Worm (Caenorhabditis elegans) whole organism, L4 larva: ENCODE data around the gene C48B4.12.

Experiments
- F37D6.2 ChIP-seq: sonication (generic microtip); optimal IDR thresholded peaks from 2 replicates; lab custom pipeline; 2016; ENCODE audit warnings: mild to moderate bottlenecking, missing genetic modification characterization, missing compliant biosample characterization
- F44E2.7 ChIP-seq: fragments of 200-800 bp; sonication (Bioruptor generic); IDR thresholded peaks from 2 replicates; pipeline ENCODE4 v2.1.2; 2022; ENCODE audit warnings: missing genetic modification characterization, missing compliant biosample characterization
- Y105C5A.15 ChIP-seq: fragments of 200-800 bp; sonication (Bioruptor generic); IDR thresholded peaks from 2 replicates; pipeline ENCODE4 v1.3.6; 2022; ENCODE audit warnings: missing genetic modification characterization, missing compliant biosample characterization
- ZK546.5 ChIP-seq, 2 experiments: sonication (generic microtip); optimal IDR thresholded peaks; 2 replicates each; lab custom pipeline; 2017; ENCODE audit warnings: missing biosample characterization in 2 of 2, missing genetic modification characterization in 2 of 2
- aly-2 ChIP-seq: sonication (generic microtip); optimal IDR thresholded peaks from 2 replicates; lab custom pipeline; 2018; ENCODE audit warnings: missing biosample characterization, missing genetic modification characterization
- arid-1 ChIP-seq: fragments of 200-800 bp; sonication (Bioruptor generic); conservative IDR thresholded peaks from 2 replicates; pipeline ENCODE4 v1.3.6; 2022; ENCODE audit warnings: missing genetic modification reagents, missing genetic modification characterization, missing compliant biosample characterization
- ceh-20 ChIP-seq: fragments of 200-800 bp; sonication (Bioruptor generic); IDR thresholded peaks from 2 replicates; pipeline ENCODE4 v1.3.6; 2022; ENCODE audit warnings: missing genetic modification reagents, missing genetic modification characterization, missing compliant biosample characterization
- ceh-62 ChIP-seq: sonication (generic microtip); optimal IDR thresholded peaks from 2 replicates; lab custom pipeline; 2017; ENCODE audit warnings: missing biosample characterization, missing genetic modification characterization
- ceh-82 ChIP-seq: sonication (generic microtip); optimal IDR thresholded peaks from 2 replicates; lab custom pipeline; 2017; ENCODE audit warnings: missing biosample characterization, missing genetic modification characterization
- ces-1 ChIP-seq: fragments of 150-350 bp; sonication (generic microtip); optimal IDR thresholded peaks from 4 replicates; lab custom pipeline; 2014; ENCODE audit warnings: missing biosample characterization, missing genetic modification reagents, missing genetic modification characterization
- daf-12 ChIP-seq: fragments of 150-350 bp; optimal IDR thresholded peaks from 2 replicates; lab custom pipeline; 2014; ENCODE audit warnings: missing biosample characterization, missing genetic modification reagents, missing genetic modification characterization
- daf-16 ChIP-seq, 3 experiments: sonication (generic microtip); optimal IDR thresholded peaks; 2 replicates each; lab custom pipeline; 2016 to 2017; ENCODE audit warnings: missing genetic modification characterization in 3 of 3, missing genetic modification reagents in 3 of 3, mild to moderate bottlenecking in 2 of 3, missing compliant biosample characterization in 2 of 3, missing biosample characterization in 1 of 3, moderate library complexity in 1 of 3
- daf-8 ChIP-seq: fragments of 200-800 bp; sonication (Bioruptor generic); IDR thresholded peaks from 2 replicates; pipeline ENCODE4 v1.3.6; 2022; ENCODE audit warnings: missing genetic modification characterization, missing compliant biosample characterization
- dmd-6 ChIP-seq: fragments of 200-800 bp; sonication (Bioruptor generic); IDR thresholded peaks from 2 replicates; pipeline ENCODE4 v1.3.6; 2022; ENCODE audit warnings: missing genetic modification reagents, missing genetic modification characterization, missing compliant biosample characterization
- dpl-1 ChIP-seq: fragments of 150-350 bp; optimal IDR thresholded peaks from 2 replicates; lab custom pipeline; 2014; ENCODE audit warnings: missing biosample characterization, missing genetic modification reagents, missing genetic modification characterization
- dve-1 ChIP-seq: sonication (generic microtip); optimal IDR thresholded peaks from 2 replicates; lab custom pipeline; 2017; ENCODE audit warnings: antibody characterized with exemption, mild to moderate bottlenecking, missing genetic modification characterization, missing compliant biosample characterization; ENCODE audit not compliant: insufficient read depth
- egl-27 ChIP-seq: sonication (generic microtip); optimal IDR thresholded peaks from 3 replicates; lab custom pipeline; 2017; ENCODE audit warnings: missing biosample characterization, missing genetic modification reagents, missing genetic modification characterization
- fkh-10 ChIP-seq: fragments of 150-350 bp; optimal IDR thresholded peaks from 2 replicates; lab custom pipeline; 2014; ENCODE audit warnings: missing biosample characterization, missing genetic modification reagents, missing genetic modification characterization
- hlh-11 ChIP-seq: fragments of 200-800 bp; sonication (Bioruptor generic); optimal IDR thresholded peaks from 2 replicates; lab custom pipeline; 2018; ENCODE audit warnings: mild to moderate bottlenecking, missing genetic modification characterization, missing compliant biosample characterization
- jun-1 ChIP-seq: fragments of 150-350 bp; optimal IDR thresholded peaks from 2 replicates; lab custom pipeline; 2014; ENCODE audit warnings: missing biosample characterization, missing genetic modification reagents, missing genetic modification characterization
- lin-1 ChIP-seq: fragments of 200-800 bp; sonication (Bioruptor generic); IDR thresholded peaks from 2 replicates; pipeline ENCODE4 v1.3.6; 2022; ENCODE audit warnings: missing genetic modification reagents, missing genetic modification characterization, missing compliant biosample characterization
- lin-13 ChIP-seq: fragments of 150-350 bp; optimal IDR thresholded peaks from 2 replicates; lab custom pipeline; 2014; ENCODE audit warnings: missing biosample characterization, missing genetic modification reagents, missing genetic modification characterization
- lsy-2 ChIP-seq, 2 experiments: fragments of 150-350 bp in 1 of 2; sonication (generic microtip) in 1 of 2; optimal IDR thresholded peaks; 2 replicates each; lab custom pipeline; 2014 to 2017; ENCODE audit warnings: missing biosample characterization in 2 of 2, missing genetic modification characterization in 2 of 2
- madf-5 ChIP-seq, 2 experiments: fragments of 200-800 bp; sonication (Bioruptor generic); IDR thresholded peaks; 2 replicates each; pipeline ENCODE4 v1.3.6; 2022; ENCODE audit warnings: missing compliant biosample characterization in 2 of 2, missing genetic modification characterization in 2 of 2
- mdl-1 ChIP-seq, 2 experiments: fragments of 150-350 bp in 1 of 2; sonication (generic microtip) in 1 of 2; optimal IDR thresholded peaks; 2 replicates each; lab custom pipeline; 2014 to 2017; ENCODE audit warnings: missing biosample characterization in 2 of 2, missing genetic modification characterization in 2 of 2
- mdt-29 ChIP-seq: fragments of 200-800 bp; sonication (Bioruptor generic); IDR thresholded peaks from 2 replicates; pipeline ENCODE4 v1.3.6; 2022; ENCODE audit warnings: missing genetic modification reagents, missing genetic modification characterization, missing compliant biosample characterization
- mxl-3 ChIP-seq: fragments of 200-800 bp; sonication (Bioruptor generic); optimal IDR thresholded peaks from 2 replicates; lab custom pipeline; 2018; ENCODE audit warnings: mild to moderate bottlenecking, missing genetic modification characterization, missing compliant biosample characterization
- nhr-28 ChIP-seq: fragments of 150-350 bp; optimal IDR thresholded peaks from 2 replicates; lab custom pipeline; 2014; ENCODE audit warnings: missing biosample characterization, missing genetic modification characterization
- nhr-48 ChIP-seq: sonication (generic microtip); optimal IDR thresholded peaks from 2 replicates; lab custom pipeline; 2016; ENCODE audit warnings: mild to moderate bottlenecking, missing genetic modification characterization, missing compliant biosample characterization
- nhr-77 ChIP-seq: fragments of 150-350 bp; optimal IDR thresholded peaks from 2 replicates; lab custom pipeline; 2014; ENCODE audit warnings: missing biosample characterization, missing genetic modification characterization
- pha-4 ChIP-seq, 2 experiments: fragments of 150-350 bp in 1 of 2; fragments of 200-800 bp in 1 of 2; sonication (Bioruptor generic) in 1 of 2; IDR thresholded peaks in 1 of 2; optimal IDR thresholded peaks in 1 of 2; 2 replicates each; pipeline versions ENCODE4 v1.3.6 to Lab custom; 2014 to 2022; ENCODE audit warnings: missing genetic modification characterization in 2 of 2, missing genetic modification reagents in 2 of 2, missing biosample characterization in 1 of 2, missing compliant biosample characterization in 1 of 2
- php-3 ChIP-seq: fragments of 200-800 bp; sonication (Bioruptor generic); IDR thresholded peaks from 2 replicates; pipeline ENCODE4 v1.3.6; 2022; ENCODE audit warnings: missing genetic modification reagents, missing genetic modification characterization, missing compliant biosample characterization
- pqm-1 ChIP-seq: sonication (generic microtip); optimal IDR thresholded peaks from 2 replicates; lab custom pipeline; 2017; ENCODE audit warnings: missing biosample characterization, missing genetic modification characterization
- rbr-2 ChIP-seq: sonication (generic microtip); optimal IDR thresholded peaks from 2 replicates; lab custom pipeline; 2016; ENCODE audit warnings: missing genotype, missing genetic modification characterization, missing compliant biosample characterization
- saeg-2 ChIP-seq: fragments of 200-800 bp; sonication (Bioruptor generic); IDR thresholded peaks from 2 replicates; pipeline ENCODE4 v1.3.6; 2022; ENCODE audit warnings: missing genetic modification reagents, missing genetic modification characterization, missing compliant biosample characterization
- spr-3 ChIP-seq: fragments of 200-800 bp; sonication (Bioruptor generic); optimal IDR thresholded peaks from 2 replicates; lab custom pipeline; 2018; ENCODE audit warnings: mild to moderate bottlenecking, missing genetic modification characterization, missing compliant biosample characterization
- tag-97 ChIP-seq: fragments of 200-800 bp; sonication (Bioruptor generic); IDR thresholded peaks from 2 replicates; pipeline ENCODE4 v1.3.6; 2022; ENCODE audit warnings: missing genetic modification characterization, missing compliant biosample characterization
- tra-1 ChIP-seq: fragments of 200-800 bp; sonication (Bioruptor generic); IDR thresholded peaks from 2 replicates; pipeline ENCODE4 v1.3.6; 2022; ENCODE audit warnings: missing genetic modification reagents, missing genetic modification characterization, missing compliant biosample characterization
- unc-62 ChIP-seq, 3 experiments: fragments of 150-350 bp in 1 of 3; sonication (generic microtip); optimal IDR thresholded peaks in 2 of 3; peaks in 1 of 3; 1 replicate in 1 of 3; 2 replicates in 2 of 3; lab custom pipeline; 2014 to 2017; ENCODE audit warnings: missing biosample characterization in 3 of 3, missing genetic modification characterization in 3 of 3, missing genetic modification reagents in 3 of 3, missing genotype in 1 of 3
- zag-1 ChIP-seq: fragments of 150-350 bp; optimal IDR thresholded peaks from 2 replicates; lab custom pipeline; 2014; ENCODE audit warnings: missing biosample characterization, missing genetic modification characterization
- zip-2 ChIP-seq: fragments of 150-350 bp; optimal IDR thresholded peaks from 2 replicates; lab custom pipeline; 2014; ENCODE audit warnings: missing biosample characterization, missing genetic modification characterization
- ztf-11 ChIP-seq: fragments of 150-350 bp; optimal IDR thresholded peaks from 2 replicates; lab custom pipeline; 2014; ENCODE audit warnings: missing biosample characterization, missing genetic modification characterization
- ztf-7 ChIP-seq: fragments of 150-350 bp; optimal IDR thresholded peaks from 2 replicates; lab custom pipeline; 2014; ENCODE audit warnings: missing biosample characterization, missing genetic modification characterization

The C48B4.12 gene

ce11 chrIII:9582240-9582639 lies 14.9 kb upstream of the C48B4.12 start, which contains the start of gene C48B4.3 (continued):
- TF ChIP-seq daf-8 (GFP tag; lab: Robert Waterston, UW) (no peak), tag-97 (GFP tag; lab: Robert Waterston, UW) (no peak), F44E2.7 (GFP tag; lab: Robert Waterston, UW) (no peak), php-3 (peak; percentile 74)
- TF ChIP-seq, all 104 proteins: peak for 7

- no peak for TF ChIP-seq mxl-3 (GFP tag; lab: Kevin White, UChicago)
- no peak for TF ChIP-seq jun-1 (tag; lab: Kevin White, UChicago)
- TF ChIP-seq dpl-1 (GFP tag; lab: Kevin White, UChicago): no peak
- no peak for TF ChIP-seq mdl-1 (tag; optimal IDR thresholded peaks at IDR 0.05; lab: Kevin White, UChicago)
- no peak for TF ChIP-seq rbr-2 (tag; lab: Kevin White, UChicago)
- no peak for TF ChIP-seq daf-12 (tag; lab: Kevin White, UChicago)
- TF ChIP-seq nhr-48 (tag; lab: Kevin White, UChicago): no peak
- no peak for TF ChIP-seq ztf-11 (tag; lab: Kevin White, UChicago)
- TF ChIP-seq, all 104 proteins: peak for 0
Observed at ce11 chrIII:9583224-9583623, 13.9 kb upstream of the C48B4.12 start.

ce11 chrIII:9585314-9585713 lies 11.8 kb upstream of the C48B4.12 start:
- peak; percentile 46 for TF ChIP-seq ces-1 (GFP tag; lab: Kevin White, UChicago)
- no peak for TF ChIP-seq ceh-62 (tag; lab: Kevin White, UChicago)
- peak; percentile 16 for TF ChIP-seq fkh-10
- TF ChIP-seq mdt-29 (GFP tag; lab: Robert Waterston, UW): no peak
- TF ChIP-seq lsy-2 (tag; optimal IDR thresholded peaks at IDR 0.05; lab: Kevin White, UChicago): peak in 1 of 2 experiments; percentile 21

- peak in 1 of 2 experiments; percentile 61 for TF ChIP-seq mdl-1 (tag; optimal IDR thresholded peaks at IDR 0.05; lab: Kevin White, UChicago)
- TF ChIP-seq lin-1: peak; percentile 83; the same call in 1 of the 2 replicates
- peak; percentile 79 for TF ChIP-seq nhr-28
- no peak for TF ChIP-seq dpl-1 (GFP tag; lab: Kevin White, UChicago)
- TF ChIP-seq pqm-1 (tag; lab: Kevin White, UChicago): peak; percentile 71
- no peak for TF ChIP-seq madf-5 (GFP tag; IDR thresholded peaks at IDR 0.05; lab: Robert Waterston, UW)
- TF ChIP-seq dve-1 (tag; lab: Kevin White, UChicago): peak; percentile 34
- TF ChIP-seq daf-16 (GFP tag; optimal IDR thresholded peaks at IDR 0.05; lab: Kevin White, UChicago): no peak
- TF ChIP-seq daf-16 (tag; optimal IDR thresholded peaks at IDR 0.05; lab: Kevin White, UChicago): peak; percentile 46
- peak; percentile 66 for TF ChIP-seq hlh-11
- no peak for TF ChIP-seq ZK546.5 (tag; optimal IDR thresholded peaks at IDR 0.05; lab: Kevin White, UChicago)
- TF ChIP-seq F37D6.2: no peak
- TF ChIP-seq dmd-6 (GFP tag; lab: Robert Waterston, UW): peak; percentile 90
- TF ChIP-seq aly-2 (tag; lab: Kevin White, UChicago): no peak
- TF ChIP-seq jun-1 (tag; lab: Kevin White, UChicago): no peak
- TF ChIP-seq tra-1 (GFP tag; lab: Robert Waterston, UW): peak; percentile 59
- no peak for TF ChIP-seq Y105C5A.15
- peak; percentile 64 for TF ChIP-seq nhr-77
- no peak for TF ChIP-seq zip-2 (tag; lab: Kevin White, UChicago)
Observed at ce11 chrIII:9590212-9590611, 6.9 kb upstream of the C48B4.12 start.

- no peak for TF ChIP-seq ceh-82
- TF ChIP-seq daf-12 (tag; lab: Kevin White, UChicago): no peak
- TF ChIP-seq saeg-2 (GFP tag; lab: Robert Waterston, UW): no peak
- no peak for TF ChIP-seq lin-1
- TF ChIP-seq ztf-7 (tag; lab: Kevin White, UChicago): no peak
- TF ChIP-seq pha-4 (GFP tag; IDR thresholded peaks at IDR 0.05; lab: Robert Waterston, UW): no peak
- no peak for TF ChIP-seq pha-4 (tag; optimal IDR thresholded peaks at IDR 0.05; lab: Kevin White, UChicago)
- peak in 1 of 2 experiments; percentile 16 for TF ChIP-seq unc-62 (GFP tag; optimal IDR thresholded peaks at IDR 0.05 in 1 of 2; lab: Kevin White, UChicago)
- TF ChIP-seq unc-62 (tag; optimal IDR thresholded peaks at IDR 0.05; lab: Kevin White, UChicago): no peak
- TF ChIP-seq F44E2.7 (GFP tag; lab: Robert Waterston, UW): no peak
- no peak for TF ChIP-seq zag-1 (tag; lab: Kevin White, UChicago)
- TF ChIP-seq dmd-6 (GFP tag; lab: Robert Waterston, UW): peak; percentile 62
- TF ChIP-seq egl-27 (tag; lab: Kevin White, UChicago): no peak
- no peak for TF ChIP-seq lin-13
- no peak for TF ChIP-seq jun-1 (tag; lab: Kevin White, UChicago)
- TF ChIP-seq spr-3 (GFP tag; lab: Kevin White, UChicago): no peak
- peak; percentile 56 for TF ChIP-seq nhr-77
- TF ChIP-seq ceh-20 (GFP tag; lab: Robert Waterston, UW): no peak
- TF ChIP-seq ZK546.5 (tag; optimal IDR thresholded peaks at IDR 0.05; lab: Kevin White, UChicago): no peak
- no peak for TF ChIP-seq arid-1 (GFP tag; lab: Robert Waterston, UW)
Observed at ce11 chrIII:9592118-9592517, 5.0 kb upstream of the C48B4.12 start, which contains the start of gene acox-1.5. Gene acox-1.5, minus strand, starts transcription at chrIII:9592192.
